Fruit fly (Drosophila melanogaster): ENCODE measurements around the gene CG5004.
A peak's percentile ranks its signal among the peaks of the same experiment; 100 is the strongest.

The CG5004 gene

DNA sequence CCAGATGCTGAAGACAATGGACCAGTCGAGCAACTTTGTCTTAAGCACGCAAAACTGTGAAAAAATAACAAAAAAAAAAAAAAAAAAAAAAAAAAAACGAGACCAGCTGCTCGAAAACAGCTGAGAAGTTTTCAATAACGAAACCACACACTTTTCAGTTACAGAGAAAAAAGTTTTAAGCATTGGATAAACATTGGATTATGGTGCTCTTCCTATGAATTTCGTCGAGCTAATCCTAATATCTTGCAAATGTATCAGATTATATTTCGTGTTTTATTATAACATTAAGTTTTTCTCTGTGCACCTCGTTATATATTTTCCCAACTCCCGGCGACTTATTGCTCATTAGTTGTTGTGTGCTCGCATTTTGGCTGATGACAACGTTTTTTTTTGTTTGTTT is 69.2 kb downstream of the CG5004 start (continued):
- TF ChIP-seq onecut (GFP tag; IDR thresholded peaks at IDR 0.05) = peak; percentile 23
- TF ChIP-seq bigmax (GFP tag; optimal IDR thresholded peaks at IDR 0.05) = no peak
- peak; percentile 51; the same call in 1 of the 2 replicates for TF ChIP-seq gsb (GFP tag; IDR thresholded peaks at IDR 0.05)
- no peak for TF ChIP-seq B-H2 (GFP tag; optimal IDR thresholded peaks at IDR 0.05)
- peak; percentile 62 for TF ChIP-seq CG6689 (GFP tag; IDR thresholded peaks at IDR 0.05)
- peak; percentile 67; the same call in 1 of the 2 replicates for TF ChIP-seq Xrp1 (GFP tag; IDR thresholded peaks at IDR 0.05)
- TF ChIP-seq Lhr (GFP tag; optimal IDR thresholded peaks at IDR 0.05) = no peak
- TF ChIP-seq eve (GFP tag; optimal IDR thresholded peaks at IDR 0.05) = peak in 1 of 2 experiments; percentile 47
- TF ChIP-seq Awh (GFP tag; IDR thresholded peaks at IDR 0.05) = peak; percentile 74; the same call in 1 of the 2 replicates
- peak; percentile 45 for TF ChIP-seq CG18262 (tag; optimal IDR thresholded peaks at IDR 0.05)
- no peak for TF ChIP-seq CG2116 (GFP tag; optimal IDR thresholded peaks at IDR 0.05)
- no peak for TF ChIP-seq CG30020 (tag; optimal IDR thresholded peaks at IDR 0.05)
- no peak for TF ChIP-seq Sry-δ (GFP tag; optimal IDR thresholded peaks at IDR 0.05)
- peak; percentile 72 for TF ChIP-seq ase (GFP tag; IDR thresholded peaks at IDR 0.05)
- TF ChIP-seq odd (GFP tag; optimal IDR thresholded peaks at IDR 0.05) = peak; percentile 29
- TF ChIP-seq kah (GFP tag; optimal IDR thresholded peaks at IDR 0.05) = no peak
- TF ChIP-seq ap (GFP tag; IDR thresholded peaks at IDR 0.05) = peak; percentile 31; the same call in 1 of the 2 replicates
- TF ChIP-seq tna (GFP tag; IDR thresholded peaks at IDR 0.05; ENCODE audit: partially characterized antibody) = no peak
- no peak for TF ChIP-seq CG10274 (GFP tag; optimal IDR thresholded peaks at IDR 0.05)
- no peak for TF ChIP-seq Nf-YA (GFP tag; IDR thresholded peaks at IDR 0.05)
- TF ChIP-seq her (GFP tag; optimal IDR thresholded peaks at IDR 0.05) = peak; percentile 27
- no peak for TF ChIP-seq CG15011 (GFP tag; optimal IDR thresholded peaks at IDR 0.05)
- no peak for TF ChIP-seq Trl (optimal IDR thresholded peaks at IDR 0.05)
- peak; percentile 59 for TF ChIP-seq Trl (GFP tag; optimal IDR thresholded peaks at IDR 0.05)
- no peak for TF ChIP-seq CG3838 (GFP tag; optimal IDR thresholded peaks at IDR 0.05)
- TF ChIP-seq CG30431 (GFP tag; optimal IDR thresholded peaks at IDR 0.05) = no peak
- TF ChIP-seq mirr (GFP tag; optimal IDR thresholded peaks at IDR 0.05) = no peak
- TF ChIP-seq Poxn (GFP tag; IDR thresholded peaks at IDR 0.05) = no peak
- TF ChIP-seq Hr39 (optimal IDR thresholded peaks at IDR 0.05) = no peak
- peak; percentile 36 for TF ChIP-seq CG12744 (GFP tag; optimal IDR thresholded peaks at IDR 0.05)
- TF ChIP-seq YL-1 (GFP tag; optimal IDR thresholded peaks at IDR 0.05) = no peak
- no peak for TF ChIP-seq CG6683 (GFP tag; optimal IDR thresholded peaks at IDR 0.05)
- TF ChIP-seq grau (tag; optimal IDR thresholded peaks at IDR 0.05) = peak; percentile 35
- no peak for TF ChIP-seq CG10321 (GFP tag; IDR thresholded peaks at IDR 0.05)
- TF ChIP-seq jing (GFP tag; optimal IDR thresholded peaks at IDR 0.05) = no peak
- TF ChIP-seq crol (GFP tag; IDR thresholded peaks at IDR 0.05) = no peak
- TF ChIP-seq CG15601 (tag; optimal IDR thresholded peaks at IDR 0.05) = no peak
- TF ChIP-seq pan (optimal IDR thresholded peaks at IDR 0.05) = no peak
- TF ChIP-seq pan (GFP tag; optimal IDR thresholded peaks at IDR 0.05 in 1 of 2, IDR thresholded peaks at IDR 0.05 in 1 of 2) = peak in 1 of 2 experiments; percentile 74
- TF ChIP-seq chif (GFP tag; optimal IDR thresholded peaks at IDR 0.05) = peak in 1 of 2 experiments; percentile 44
- TF ChIP-seq CG17186 (GFP tag; optimal IDR thresholded peaks at IDR 0.05) = no peak
- TF ChIP-seq slou (GFP tag; optimal IDR thresholded peaks at IDR 0.05) = no peak
- no peak for TF ChIP-seq dan (GFP tag; IDR thresholded peaks at IDR 0.05)
- TF ChIP-seq MTF-1 (GFP tag; optimal IDR thresholded peaks at IDR 0.05; ENCODE audit: borderline replicate concordance) = no peak
- TF ChIP-seq Hr3 (GFP tag; optimal IDR thresholded peaks at IDR 0.05) = peak; percentile 23
- TF ChIP-seq CG17912 (GFP tag; optimal IDR thresholded peaks at IDR 0.05) = no peak
- no peak for TF ChIP-seq twi (tag; optimal IDR thresholded peaks at IDR 0.05)
- no peak for TF ChIP-seq CG1602 (GFP tag; optimal IDR thresholded peaks at IDR 0.05)
- TF ChIP-seq CG31388 (GFP tag; optimal IDR thresholded peaks at IDR 0.05) = no peak
- no peak for TF ChIP-seq nerfin-2 (GFP tag; IDR thresholded peaks at IDR 0.05; ENCODE audit: partially characterized antibody)
- peak; percentile 6 for TF ChIP-seq tx (GFP tag; optimal IDR thresholded peaks at IDR 0.05)
- peak; percentile 46 for TF ChIP-seq pum (GFP tag; optimal IDR thresholded peaks at IDR 0.05)
- peak; percentile 32 for TF ChIP-seq scrt (GFP tag; optimal IDR thresholded peaks at IDR 0.05)

All from whole organism, embryonic.